Fruit fly (Drosophila melanogaster): ENCODE data around the gene Jon99Cii.

dm6 chr3R:29903775-29904356 lies 20.5 kb downstream of the Jon99Cii start, which contains the start of gene CG15517:
- TF ChIP-seq fd96Cb (tag; optimal IDR thresholded peaks at IDR 0.05) (no peak), row (GFP tag; IDR thresholded peaks at IDR 0.05) (no peak), croc (GFP tag; conservative IDR thresholded peaks at IDR 0.05) (no peak), trh (GFP tag; optimal IDR thresholded peaks at IDR 0.05) (no peak), psq (GFP tag; optimal IDR thresholded peaks at IDR 0.05) (no peak)
